Worm (Caenorhabditis elegans) whole organism, L2 larva: ENCODE measurements around the gene pes-4.

Experiments used
- C34F6.9 ChIP-seq: fragments of 150-350 bp; optimal IDR thresholded peaks from 2 replicates; lab custom pipeline; 2014; ENCODE audit warnings: missing biosample characterization, missing genetic modification characterization
- F13H6.1 ChIP-seq: sonication (generic microtip); optimal IDR thresholded peaks from 2 replicates; lab custom pipeline; 2016; ENCODE audit warnings: missing genetic modification characterization, missing compliant biosample characterization
- alr-1 ChIP-seq: fragments of 150-350 bp; optimal IDR thresholded peaks from 2 replicates; lab custom pipeline; 2014; ENCODE audit warnings: missing biosample characterization, missing genetic modification characterization
- ama-1 ChIP-seq: fragments of 150-350 bp; optimal IDR thresholded peaks from 2 replicates; lab custom pipeline; 2018; ENCODE audit warnings: inconsistent platforms
- ceh-82 ChIP-seq: fragments of 150-350 bp; optimal IDR thresholded peaks from 2 replicates; lab custom pipeline; 2014; ENCODE audit warnings: missing biosample characterization, missing genetic modification characterization
- crh-2 ChIP-seq: sonication (generic microtip); optimal IDR thresholded peaks from 2 replicates; lab custom pipeline; 2017; ENCODE audit warnings: missing biosample characterization, missing genetic modification characterization
- fos-1 ChIP-seq: fragments of 150-350 bp; optimal IDR thresholded peaks from 2 replicates; lab custom pipeline; 2014; ENCODE audit warnings: missing biosample characterization, missing genetic modification characterization
- gmeb-1 ChIP-seq: fragments of 150-350 bp; optimal IDR thresholded peaks from 2 replicates; lab custom pipeline; 2014; ENCODE audit warnings: missing biosample characterization, missing genetic modification characterization
- lin-13 ChIP-seq: fragments of 150-350 bp; optimal IDR thresholded peaks from 2 replicates; lab custom pipeline; 2014; ENCODE audit warnings: missing biosample characterization, missing genetic modification reagents, missing genetic modification characterization
- lin-39 ChIP-seq: fragments of 150-350 bp; optimal IDR thresholded peaks from 2 replicates; lab custom pipeline; 2014; ENCODE audit warnings: missing biosample characterization, missing genetic modification reagents, missing genetic modification characterization
- lsy-2 ChIP-seq, 2 experiments: fragments of 150-350 bp in 1 of 2; sonication (generic microtip) in 1 of 2; optimal IDR thresholded peaks; 2 replicates each; lab custom pipeline; 2014 to 2017; ENCODE audit warnings: missing biosample characterization in 2 of 2, missing genetic modification characterization in 2 of 2
- nhr-11 ChIP-seq: fragments of 150-350 bp; optimal IDR thresholded peaks from 2 replicates; lab custom pipeline; 2014; ENCODE audit warnings: missing biosample characterization, missing genetic modification characterization
- nhr-12 ChIP-seq: fragments of 150-350 bp; optimal IDR thresholded peaks from 2 replicates; lab custom pipeline; 2014; ENCODE audit warnings: missing biosample characterization, missing genetic modification characterization
- nhr-129 ChIP-seq: fragments of 150-350 bp; optimal IDR thresholded peaks from 2 replicates; lab custom pipeline; 2014; ENCODE audit warnings: missing biosample characterization, missing genetic modification characterization
- nhr-23 ChIP-seq: fragments of 150-350 bp; optimal IDR thresholded peaks from 2 replicates; lab custom pipeline; 2014; ENCODE audit warnings: missing biosample characterization, missing genetic modification reagents, missing genetic modification characterization
- nhr-237 ChIP-seq: fragments of 150-350 bp; optimal IDR thresholded peaks from 2 replicates; lab custom pipeline; 2014; ENCODE audit warnings: missing biosample characterization, missing genetic modification characterization
- nhr-25 ChIP-seq: fragments of 150-350 bp; sonication (generic microtip); optimal IDR thresholded peaks from 3 replicates; lab custom pipeline; 2014; ENCODE audit warnings: missing biosample characterization, missing genetic modification characterization
- peb-1 ChIP-seq: fragments of 150-350 bp; optimal IDR thresholded peaks from 2 replicates; lab custom pipeline; 2014; ENCODE audit warnings: missing biosample characterization, missing genetic modification characterization
- sem-4 ChIP-seq: fragments of 150-350 bp; optimal IDR thresholded peaks from 2 replicates; lab custom pipeline; 2014; ENCODE audit warnings: missing biosample characterization, missing genetic modification reagents, missing genetic modification characterization
- skn-1 ChIP-seq: sonication (generic microtip); optimal IDR thresholded peaks from 2 replicates; lab custom pipeline; 2017; ENCODE audit warnings: missing biosample characterization, missing genetic modification characterization
- sma-3 ChIP-seq: sonication (generic microtip); optimal IDR thresholded peaks from 2 replicates; lab custom pipeline; 2016; ENCODE audit warnings: missing genetic modification reagents, missing genetic modification characterization, missing compliant biosample characterization
- sma-9 ChIP-seq, 2 experiments: fragments of 150-350 bp in 1 of 2; sonication (generic microtip) in 1 of 2; optimal IDR thresholded peaks; 2 replicates each; lab custom pipeline; 2014 to 2016; ENCODE audit warnings: missing genetic modification characterization in 2 of 2, mild to moderate bottlenecking in 1 of 2, missing biosample characterization in 1 of 2, missing compliant biosample characterization in 1 of 2, missing genetic modification reagents in 1 of 2, moderate library complexity in 1 of 2
- snpc-4 ChIP-seq: fragments of 150-350 bp; optimal IDR thresholded peaks from 2 replicates; lab custom pipeline; 2014; ENCODE audit warnings: missing biosample characterization, missing genetic modification characterization
- unc-39 ChIP-seq: fragments of 150-350 bp; optimal IDR thresholded peaks from 2 replicates; lab custom pipeline; 2014; ENCODE audit warnings: missing biosample characterization, missing genetic modification characterization
- unc-62 ChIP-seq: fragments of 150-350 bp; optimal IDR thresholded peaks from 2 replicates; lab custom pipeline; 2014; ENCODE audit warnings: missing biosample characterization, missing genetic modification reagents, missing genetic modification characterization
- zag-1 ChIP-seq: fragments of 150-350 bp; optimal IDR thresholded peaks from 2 replicates; lab custom pipeline; 2014; ENCODE audit warnings: missing biosample characterization, missing genetic modification characterization
- ztf-1 ChIP-seq: fragments of 200-800 bp; sonication (Bioruptor generic); conservative IDR thresholded peaks from 2 replicates; pipeline ENCODE4 v1.3.6; 2022; ENCODE audit warnings: missing genetic modification characterization, missing compliant biosample characterization

pes-4 gene

ce11 chrIII:1223319-1224093 is 6.6 kb downstream of the pes-4 start:
- TF ChIP-seq sma-9 (GFP tag; optimal IDR thresholded peaks at IDR 0.05; lab: Kevin White, UChicago) (peak; percentile 62), sma-9 (tag; optimal IDR thresholded peaks at IDR 0.05; lab: Kevin White, UChicago) (no peak), crh-2 (tag; lab: Kevin White, UChicago) (peak; percentile 85), nhr-129 (peak; percentile 25), lsy-2 (tag; optimal IDR thresholded peaks at IDR 0.05; lab: Kevin White, UChicago) (no peak), F13H6.1 (tag; lab: Kevin White, UChicago) (peak; percentile 61), snpc-4 (tag; lab: Kevin White, UChicago) (no peak), lin-13 (GFP tag; lab: Kevin White, UChicago) (peak; percentile 36), fos-1 (peak; percentile 68)
- TF ChIP-seq, all 48 proteins: peak for 6

- peak; percentile 65 for TF ChIP-seq fos-1
- TF ChIP-seq skn-1 (tag; lab: Kevin White, UChicago): no peak
Observed at ce11 chrIII:1221995-1222394, 8.1 kb downstream of the pes-4 start.

ce11 chrIII:1220012-1220411 is 10.1 kb downstream of the pes-4 start:
- TF ChIP-seq fos-1 (peak; percentile 50), sma-3 (GFP tag; lab: Kevin White, UChicago) (no peak)

ce11 chrIII:1218998-1219397 is 11.1 kb downstream of the pes-4 start:
- TF ChIP-seq F13H6.1 (tag; lab: Kevin White, UChicago) (no peak), lin-13 (GFP tag; lab: Kevin White, UChicago) (peak; percentile 58), unc-39 (tag; lab: Kevin White, UChicago) (no peak)

ce11 chrIII:1218221-1218620 is 11.9 kb downstream of the pes-4 start:
- TF ChIP-seq alr-1 (tag; lab: Kevin White, UChicago): no peak
- no peak for TF ChIP-seq ztf-1
- peak in 1 of 2 experiments; percentile 15 for TF ChIP-seq lsy-2 (tag; optimal IDR thresholded peaks at IDR 0.05; lab: Kevin White, UChicago)

- TF ChIP-seq unc-62 (GFP tag; lab: Kevin White, UChicago) (no peak), crh-2 (tag; lab: Kevin White, UChicago) (no peak), sma-3 (GFP tag; lab: Kevin White, UChicago) (no peak), snpc-4 (tag; lab: Kevin White, UChicago) (no peak), unc-39 (tag; lab: Kevin White, UChicago) (no peak), nhr-23 (no peak), nhr-12 (tag; lab: Kevin White, UChicago) (no peak), C34F6.9 (tag; lab: Kevin White, UChicago) (no peak)
Observed at ce11 chrIII:1216096-1216495, 14.0 kb downstream of the pes-4 start.

- TF ChIP-seq fos-1: peak; percentile 84
- no peak for TF ChIP-seq sem-4 (tag; lab: Kevin White, UChicago)
- TF ChIP-seq sma-9 (GFP tag; optimal IDR thresholded peaks at IDR 0.05; lab: Kevin White, UChicago): peak; percentile 13
- no peak for TF ChIP-seq sma-9 (tag; optimal IDR thresholded peaks at IDR 0.05; lab: Kevin White, UChicago)
- peak; percentile 49 for TF ChIP-seq crh-2 (tag; lab: Kevin White, UChicago)
- TF ChIP-seq ama-1 (lab: Kevin White, UChicago): peak; percentile 53
- no peak for TF ChIP-seq sma-3 (GFP tag; lab: Kevin White, UChicago)
- peak; percentile 29 for TF ChIP-seq F13H6.1 (tag; lab: Kevin White, UChicago)
Observed at ce11 chrIII:1214680-1215079, 15.4 kb downstream of the pes-4 start, which contains the start of gene Y119D3B.21. TSS of gene Y119D3B.21 (plus strand) at chrIII:1215000.

- TF ChIP-seq nhr-25: no peak
- TF ChIP-seq gmeb-1 (tag; lab: Kevin White, UChicago): no peak
- no peak for TF ChIP-seq lin-13 (GFP tag; lab: Kevin White, UChicago)
- no peak for TF ChIP-seq peb-1
- no peak for TF ChIP-seq ceh-82 (tag; lab: Kevin White, UChicago)
- no peak for TF ChIP-seq nhr-11
- no peak for TF ChIP-seq nhr-237 (tag; lab: Kevin White, UChicago)
- TF ChIP-seq zag-1 (tag; lab: Kevin White, UChicago): no peak
- TF ChIP-seq lin-39: no peak
Observed at ce11 chrIII:1214121-1214673, 15.9 kb downstream of the pes-4 start.
